Worm (Caenorhabditis elegans): ENCODE data around the gene K02E7.7.
A peak's percentile ranks its signal among the peaks of the same experiment; 100 is the strongest.

ce11 chrII:1103484-1104100 lies 48.8 kb downstream of the K02E7.7 start:
- no peak for TF ChIP-seq nhr-43 (tag; optimal IDR thresholded peaks at IDR 0.05; ENCODE audit: poor library complexity, severe bottlenecking)
- no peak for TF ChIP-seq fkh-10 (GFP tag; optimal IDR thresholded peaks at IDR 0.05)
- no peak for TF ChIP-seq lin-15B (tag; optimal IDR thresholded peaks at IDR 0.05)
- no peak for TF ChIP-seq tbx-2 (tag; optimal IDR thresholded peaks at IDR 0.05)
- TF ChIP-seq nhr-77 (tag; optimal IDR thresholded peaks at IDR 0.05): no peak
- TF ChIP-seq fos-1 (tag; optimal IDR thresholded peaks at IDR 0.05): peak; percentile 78
- TF ChIP-seq pha-4 (tag; optimal IDR thresholded peaks at IDR 0.05): peak; percentile 74
- TF ChIP-seq lin-39 (tag; optimal IDR thresholded peaks at IDR 0.05): no peak
- no peak for TF ChIP-seq ztf-11 (tag; optimal IDR thresholded peaks at IDR 0.05)
- no peak for TF ChIP-seq nhr-23 (tag; optimal IDR thresholded peaks at IDR 0.05)
- no peak for TF ChIP-seq nhr-25 (tag; optimal IDR thresholded peaks at IDR 0.05)
- TF ChIP-seq jun-1 (tag; optimal IDR thresholded peaks at IDR 0.05): peak; percentile 96
- no peak for TF ChIP-seq unc-39 (tag; optimal IDR thresholded peaks at IDR 0.05)
